Worm (Caenorhabditis elegans) whole organism, L4/young adult: ENCODE data around the gene F58A6.1.

ENCODE experiments used
- W03F9.2 ChIP-seq: fragments of 150-350 bp; optimal IDR thresholded peaks from 2 replicates; lab custom pipeline; 2014; ENCODE audit warnings: missing biosample characterization, missing genetic modification characterization
- him-1 ChIP-seq: sonication (generic microtip); optimal IDR thresholded peaks from 2 replicates; lab custom pipeline; 2016; ENCODE audit warnings: missing genotype, missing genetic modification reagents, missing genetic modification characterization, missing compliant biosample characterization

DNA sequence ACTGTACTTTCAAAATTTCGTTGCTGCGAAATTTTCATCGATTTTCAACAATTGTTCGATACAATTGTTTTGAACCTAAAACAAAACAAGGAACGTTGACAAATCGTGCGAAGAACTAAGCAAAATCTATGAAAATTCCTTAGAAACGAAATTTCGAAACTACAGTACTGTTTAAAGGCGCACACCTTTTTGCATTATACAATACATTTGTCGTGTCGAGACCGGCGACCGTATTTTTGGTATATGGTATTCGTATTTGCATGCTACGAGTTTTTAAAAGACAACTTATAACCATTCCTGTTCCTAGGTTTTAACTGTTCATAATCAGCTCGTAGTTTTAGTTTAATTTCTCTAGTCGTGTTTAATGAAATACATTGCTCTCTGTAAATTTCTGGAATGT is 35.9 kb downstream of the F58A6.1 start:
- TF ChIP-seq him-1 (tag; lab: Kevin White, UChicago) (no peak), W03F9.2 (tag; lab: Kevin White, UChicago) (no peak)
